Worm (Caenorhabditis elegans): ENCODE measurements around the gene gpcp-1.

The gpcp-1 gene

ce11 chrX:3111066-3111465, 638 bp upstream of the gpcp-1 start (continued):
- TF ChIP-seq nhr-76 (tag; optimal IDR thresholded peaks at IDR 0.05) = no peak
- TF ChIP-seq nhr-84 (tag; optimal IDR thresholded peaks at IDR 0.05) = no peak
- peak; percentile 18 for TF ChIP-seq dsc-1 (tag; optimal IDR thresholded peaks at IDR 0.05)
- TF ChIP-seq nhr-28 (tag; optimal IDR thresholded peaks at IDR 0.05) = no peak
- no peak for TF ChIP-seq vab-15 (tag; optimal IDR thresholded peaks at IDR 0.05)
- TF ChIP-seq fkh-10 (GFP tag; optimal IDR thresholded peaks at IDR 0.05) = peak; percentile 6
- TF ChIP-seq hpl-2 (GFP tag; optimal IDR thresholded peaks at IDR 0.05) = no peak
- no peak for TF ChIP-seq alr-1 (tag; optimal IDR thresholded peaks at IDR 0.05; ENCODE audit: borderline replicate concordance)
- TF ChIP-seq nhr-12 (tag; optimal IDR thresholded peaks at IDR 0.05) = no peak
- peak in 1 of 2 experiments; percentile 50 for TF ChIP-seq mdl-1 (tag; optimal IDR thresholded peaks at IDR 0.05)
- peak in 1 of 3 experiments; percentile 24 for TF ChIP-seq ceh-82 (tag; optimal IDR thresholded peaks at IDR 0.05)
- no peak for TF ChIP-seq nhr-19 (GFP tag; conservative IDR thresholded peaks at IDR 0.05)
- no peak for TF ChIP-seq ceh-63 (GFP tag; optimal IDR thresholded peaks at IDR 0.05)
- no peak for TF ChIP-seq ceh-8 (GFP tag; optimal IDR thresholded peaks at IDR 0.05)
- no peak for TF ChIP-seq tlp-1 (tag; optimal IDR thresholded peaks at IDR 0.05)
- TF ChIP-seq ceh-90 (tag; optimal IDR thresholded peaks at IDR 0.05) = no peak
- no peak for TF ChIP-seq unc-30 (tag; optimal IDR thresholded peaks at IDR 0.05)
- TF ChIP-seq ces-1 (GFP tag; optimal IDR thresholded peaks at IDR 0.05) = no peak
- TF ChIP-seq C34B4.2 (tag; optimal IDR thresholded peaks at IDR 0.05) = no peak
- peak; percentile 69 for TF ChIP-seq nhr-85 (tag)
- no peak for TF ChIP-seq snpc-4 (tag; optimal IDR thresholded peaks at IDR 0.05)
- TF ChIP-seq C16A3.4 (tag; optimal IDR thresholded peaks at IDR 0.05) = no peak
- TF ChIP-seq zag-1 (tag; optimal IDR thresholded peaks at IDR 0.05) = no peak
- no peak for TF ChIP-seq unc-62 (GFP tag; optimal IDR thresholded peaks at IDR 0.05)
- no peak for TF ChIP-seq egl-27 (tag; optimal IDR thresholded peaks at IDR 0.05)
- TF ChIP-seq lin-15B (tag; optimal IDR thresholded peaks at IDR 0.05) = no peak
- peak; percentile 35; the same call in 1 of the 2 replicates for TF ChIP-seq mab-9 (GFP tag; IDR thresholded peaks at IDR 0.05)
- no peak for TF ChIP-seq nhr-77 (tag; optimal IDR thresholded peaks at IDR 0.05)
- no peak for TF ChIP-seq sup-37 (GFP tag; optimal IDR thresholded peaks at IDR 0.05)
- TF ChIP-seq lin-14 (GFP tag; optimal IDR thresholded peaks at IDR 0.05) = peak; percentile 90
- peak; percentile 10 for TF ChIP-seq xbp-1 (tag; optimal IDR thresholded peaks at IDR 0.05)
- peak in 1 of 2 experiments; percentile 42 for TF ChIP-seq lin-35 (GFP tag; optimal IDR thresholded peaks at IDR 0.05)
- no peak for TF ChIP-seq pag-3 (tag; optimal IDR thresholded peaks at IDR 0.05; ENCODE audit: borderline replicate concordance, insufficient read depth)
- TF ChIP-seq nhr-20 (tag; optimal IDR thresholded peaks at IDR 0.05) = peak; percentile 11
- peak; percentile 70 for TF ChIP-seq fkh-8 (tag; optimal IDR thresholded peaks at IDR 0.05)
- TF ChIP-seq jun-1 (tag; optimal IDR thresholded peaks at IDR 0.05) = no peak
- TF ChIP-seq C04F5.9 (tag; optimal IDR thresholded peaks at IDR 0.05) = no peak
- peak; percentile 66 for TF ChIP-seq tbx-2 (tag; optimal IDR thresholded peaks at IDR 0.05)

- TF ChIP-seq lin-14 (GFP tag; optimal IDR thresholded peaks at IDR 0.05) (peak; percentile 81), nhr-47 (tag; optimal IDR thresholded peaks at IDR 0.05) (peak; percentile 32), nhr-19 (GFP tag; conservative IDR thresholded peaks at IDR 0.05) (peak; percentile 76), sox-4 (tag; optimal IDR thresholded peaks at IDR 0.05) (no peak), mdl-1 (tag; optimal IDR thresholded peaks at IDR 0.05) (peak in 1 of 2 experiments; percentile 79), snu-23 (GFP tag; optimal IDR thresholded peaks at IDR 0.05) (peak; percentile 38), ces-1 (GFP tag; optimal IDR thresholded peaks at IDR 0.05) (no peak), ztf-4 (tag; optimal IDR thresholded peaks at IDR 0.05) (peak; percentile 44), nhr-20 (tag; optimal IDR thresholded peaks at IDR 0.05) (peak; percentile 54), unc-98 (GFP tag; IDR thresholded peaks at IDR 0.05) (peak; percentile 17; the same call in 1 of the 2 replicates), rnt-1 (tag; optimal IDR thresholded peaks at IDR 0.05) (peak; percentile 84), nhr-71 (tag; optimal IDR thresholded peaks at IDR 0.05) (peak; percentile 81), pax-3 (tag; optimal IDR thresholded peaks at IDR 0.05) (no peak), nhr-90 (tag; optimal IDR thresholded peaks at IDR 0.05; ENCODE audit: poor library complexity) (no peak), swsn-7 (tag; optimal IDR thresholded peaks at IDR 0.05) (peak; percentile 5), lsy-2 (tag; optimal IDR thresholded peaks at IDR 0.05) (peak; percentile 33 to 59), mab-9 (GFP tag; IDR thresholded peaks at IDR 0.05) (no peak), lin-35 (GFP tag; optimal IDR thresholded peaks at IDR 0.05) (peak; percentile 7 to 16), Y116A8C.19 (tag; optimal IDR thresholded peaks at IDR 0.05; ENCODE audit: borderline replicate concordance) (no peak), lir-3 (tag; optimal IDR thresholded peaks at IDR 0.05; ENCODE audit: poor library complexity) (peak; percentile 55), xbp-1 (tag; optimal IDR thresholded peaks at IDR 0.05) (no peak), egl-27 (tag; optimal IDR thresholded peaks at IDR 0.05) (no peak), C34B4.2 (tag; optimal IDR thresholded peaks at IDR 0.05) (no peak), tbx-2 (tag; optimal IDR thresholded peaks at IDR 0.05) (peak; percentile 33)
Measured at ce11 chrX:3108603-3109002, 1.8 kb downstream of the gpcp-1 start.

Data from whole organism, L1 larva.